Fruit fly (Drosophila melanogaster) whole organism, prepupa: ENCODE data around the gene CG15368.
A peak's percentile ranks its signal among the peaks of the same experiment; 100 is the strongest.

Experiments used
- Blimp-1 ChIP-seq: fragments of 200-800 bp; sonication (Bioruptor generic); optimal IDR thresholded peaks from 3 replicates; lab custom pipeline; 2017; ENCODE audit warnings: missing biosample characterization, missing genetic modification characterization, mild to moderate bottlenecking, moderate library complexity, missing genetic modification reagents
- CG10631 ChIP-seq: fragments of 200-800 bp; sonication (Bioruptor generic); optimal IDR thresholded peaks from 2 replicates; lab custom pipeline; 2016; ENCODE audit warnings: missing biosample characterization, missing genetic modification characterization
- CG10669 ChIP-seq: fragments of 200-800 bp; sonication (Bioruptor generic); optimal IDR thresholded peaks from 3 replicates; lab custom pipeline; 2018; ENCODE audit warnings: missing biosample characterization, mild to moderate bottlenecking, missing genetic modification characterization, moderate library complexity
- CG11294 ChIP-seq: fragments of 200-800 bp; sonication (Bioruptor generic); IDR thresholded peaks from 2 replicates; pipeline ENCODE4 v1.3.6; 2022; ENCODE audit warnings: missing biosample characterization, missing genetic modification characterization
- CG15336 ChIP-seq: fragments of 200-800 bp; sonication (Bioruptor generic); IDR thresholded peaks from 2 replicates; pipeline ENCODE4 v1.3.6; 2022; ENCODE audit warnings: missing biosample characterization, missing genetic modification characterization
- CG1621 ChIP-seq: fragments of 200-800 bp; sonication (Bioruptor generic); optimal IDR thresholded peaks from 3 replicates; lab custom pipeline; 2018; ENCODE audit warnings: missing biosample characterization, mild to moderate bottlenecking, missing genetic modification characterization
- CG16779 ChIP-seq: fragments of 200-800 bp; sonication (Bioruptor generic); optimal IDR thresholded peaks from 3 replicates; lab custom pipeline; 2017; ENCODE audit warnings: missing biosample characterization, mild to moderate bottlenecking, missing genetic modification characterization
- CG32006 ChIP-seq: fragments of 200-800 bp; sonication (Bioruptor generic); optimal IDR thresholded peaks from 3 replicates; lab custom pipeline; 2017; ENCODE audit warnings: missing biosample characterization, mild to moderate bottlenecking, missing genetic modification characterization
- CG34406 ChIP-seq: fragments of 200-800 bp; sonication (Bioruptor generic); optimal IDR thresholded peaks from 3 replicates; lab custom pipeline; 2016; ENCODE audit warnings: missing biosample characterization, missing genetic modification characterization
- CG3919 ChIP-seq: fragments of 200-800 bp; sonication (Bioruptor generic); optimal IDR thresholded peaks from 3 replicates; lab custom pipeline; 2016; ENCODE audit warnings: missing biosample characterization, missing genetic modification characterization
- CG4318 ChIP-seq: fragments of 200-800 bp; sonication (Bioruptor generic); optimal IDR thresholded peaks from 3 replicates; lab custom pipeline; 2017; ENCODE audit warnings: missing biosample characterization, mild to moderate bottlenecking, missing genetic modification characterization
- CG6163 ChIP-seq: fragments of 200-800 bp; sonication (Bioruptor generic); IDR thresholded peaks from 3 replicates; pipeline ENCODE4 v1.3.6; 2022; ENCODE audit warnings: missing biosample characterization, missing genetic modification characterization
- CG6276 ChIP-seq: fragments of 200-800 bp; sonication (Bioruptor generic); optimal IDR thresholded peaks from 2 replicates; lab custom pipeline; 2017; ENCODE audit warnings: missing biosample characterization, mild to moderate bottlenecking, missing genetic modification characterization
- CG6792 ChIP-seq: fragments of 200-800 bp; sonication (Bioruptor generic); optimal IDR thresholded peaks from 3 replicates; lab custom pipeline; 2016; ENCODE audit warnings: missing biosample characterization, missing genetic modification characterization
- CG6808 ChIP-seq: fragments of 200-800 bp; sonication (Bioruptor generic); optimal IDR thresholded peaks from 3 replicates; lab custom pipeline; 2017; ENCODE audit warnings: missing biosample characterization, missing genetic modification characterization, mild to moderate bottlenecking, moderate library complexity, missing genetic modification reagents
- CG8119 ChIP-seq: fragments of 200-800 bp; sonication (Bioruptor generic); IDR thresholded peaks from 3 replicates; pipeline ENCODE4 v1.3.6; 2022; ENCODE audit warnings: missing biosample characterization, missing genetic modification characterization
- CG8632 ChIP-seq: fragments of 200-800 bp; sonication (Bioruptor generic); optimal IDR thresholded peaks from 3 replicates; lab custom pipeline; 2016; ENCODE audit warnings: missing biosample characterization, missing genetic modification characterization
- CG9139 ChIP-seq: fragments of 200-800 bp; sonication (Bioruptor generic); optimal IDR thresholded peaks from 3 replicates; lab custom pipeline; 2017; ENCODE audit warnings: missing biosample characterization, mild to moderate bottlenecking, missing genetic modification characterization
- Eip78C ChIP-seq: fragments of 200-800 bp; sonication (Bioruptor generic); peaks from one replicate; lab custom pipeline; 2016; ENCODE audit warnings: missing biosample characterization, missing genetic modification characterization
- Ets96B ChIP-seq: fragments of 200-800 bp; optimal IDR thresholded peaks from 2 replicates; lab custom pipeline; 2019; ENCODE audit warnings: missing biosample characterization, mild to moderate bottlenecking, missing genetic modification characterization, moderate library complexity
- Gug ChIP-seq: fragments of 200-800 bp; sonication (Bioruptor generic); IDR thresholded peaks from 2 replicates; pipeline ENCODE4 v1.3.6; 2022; ENCODE audit warnings: missing biosample characterization, missing genetic modification characterization
- Hr39 ChIP-seq: fragments of 200-800 bp; sonication (Bioruptor generic); optimal IDR thresholded peaks from 2 replicates; lab custom pipeline; 2016; ENCODE audit warnings: missing biosample characterization, missing genetic modification characterization
- Lpt ChIP-seq: fragments of 200-800 bp; sonication (Bioruptor generic); optimal IDR thresholded peaks from 3 replicates; lab custom pipeline; 2016; ENCODE audit warnings: missing biosample characterization, missing genetic modification characterization
- Met ChIP-seq: fragments of 200-800 bp; sonication (Bioruptor generic); optimal IDR thresholded peaks from 3 replicates; lab custom pipeline; 2016; ENCODE audit warnings: missing biosample characterization, missing genetic modification characterization
- OdsH ChIP-seq: fragments of 200-800 bp; sonication (Bioruptor generic); optimal IDR thresholded peaks from 3 replicates; lab custom pipeline; 2016; ENCODE audit warnings: missing biosample characterization, missing genetic modification characterization
- Smox ChIP-seq: fragments of 200-800 bp; sonication (Bioruptor generic); optimal IDR thresholded peaks from 3 replicates; lab custom pipeline; 2016; ENCODE audit warnings: missing biosample characterization, missing genetic modification characterization
- Sox14 ChIP-seq: fragments of 200-800 bp; sonication (Bioruptor generic); optimal IDR thresholded peaks from 3 replicates; lab custom pipeline; 2016; ENCODE audit warnings: missing biosample characterization, missing genetic modification characterization
- achi ChIP-seq: fragments of 200-800 bp; sonication (Bioruptor generic); optimal IDR thresholded peaks from 3 replicates; lab custom pipeline; 2016; ENCODE audit warnings: missing biosample characterization, missing genetic modification characterization
- acj6 ChIP-seq: fragments of 200-800 bp; sonication (Bioruptor generic); optimal IDR thresholded peaks from 3 replicates; lab custom pipeline; 2016; ENCODE audit warnings: missing biosample characterization, missing genetic modification characterization
- dac ChIP-seq: fragments of 200-800 bp; sonication (Bioruptor generic); optimal IDR thresholded peaks from 2 replicates; lab custom pipeline; 2017; ENCODE audit warnings: missing biosample characterization, mild to moderate bottlenecking, missing genetic modification characterization
- dsx ChIP-seq: fragments of 200-800 bp; optimal IDR thresholded peaks from 3 replicates; lab custom pipeline; 2019; ENCODE audit warnings: missing biosample characterization, mild to moderate bottlenecking, missing genetic modification characterization, moderate library complexity; ENCODE audit not compliant: poor library complexity, severe bottlenecking
- eg ChIP-seq: fragments of 200-800 bp; sonication (Bioruptor generic); IDR thresholded peaks from 3 replicates; pipeline ENCODE4 v1.3.6; 2022; ENCODE audit warnings: missing biosample characterization, missing genetic modification characterization
- esn ChIP-seq: fragments of 200-800 bp; sonication (Bioruptor generic); optimal IDR thresholded peaks from 2 replicates; lab custom pipeline; 2016; ENCODE audit warnings: missing biosample characterization, mild to moderate bottlenecking, missing genetic modification characterization, moderate library complexity
- fd85E ChIP-seq: fragments of 200-800 bp; sonication (Bioruptor generic); optimal IDR thresholded peaks from 3 replicates; lab custom pipeline; 2016; ENCODE audit warnings: missing biosample characterization, missing genetic modification characterization
- spab ChIP-seq: fragments of 200-800 bp; sonication (Bioruptor generic); optimal IDR thresholded peaks from 2 replicates; lab custom pipeline; 2017; ENCODE audit warnings: missing biosample characterization, mild to moderate bottlenecking, missing genetic modification characterization, missing genetic modification reagents
- svp ChIP-seq: fragments of 200-800 bp; sonication (Bioruptor generic); peaks from one replicate; lab custom pipeline; 2016; ENCODE audit warnings: missing biosample characterization, missing genetic modification characterization
- topi ChIP-seq: fragments of 200-800 bp; sonication (Bioruptor generic); optimal IDR thresholded peaks from 3 replicates; lab custom pipeline; 2016; ENCODE audit warnings: missing biosample characterization, missing genetic modification characterization
- vri ChIP-seq: fragments of 200-800 bp; sonication (Bioruptor generic); optimal IDR thresholded peaks from 3 replicates; lab custom pipeline; 2016; ENCODE audit warnings: missing biosample characterization, mild to moderate bottlenecking, missing genetic modification characterization

Gene CG15368

dm6 chrX:9223182-9223581, 7.6 kb downstream of the CG15368 start, which contains the start of gene t (continued):
- no peak for TF ChIP-seq esn (GFP tag; lab: Kevin White, UChicago)
- no peak for TF ChIP-seq acj6 (GFP tag; lab: Kevin White, UChicago)
- no peak for TF ChIP-seq svp (GFP tag; lab: Kevin White, UChicago)
- TF ChIP-seq Ets96B (tag; lab: Kevin White, UChicago): no peak
- TF ChIP-seq Blimp-1: no peak
- TF ChIP-seq CG32006 (GFP tag; lab: Kevin White, UChicago): peak; percentile 42
- no peak for TF ChIP-seq Smox
- TF ChIP-seq CG6808 (GFP tag; lab: Kevin White, UChicago): no peak
- TF ChIP-seq CG8632 (GFP tag; lab: Kevin White, UChicago): no peak
- no peak for TF ChIP-seq Lpt (GFP tag; lab: Kevin White, UChicago)
- TF ChIP-seq CG16779 (tag; lab: Kevin White, UChicago): peak; percentile 16
- 0 out of 3 replicates have a peak, but pooled peaks have one; percentile 31 for TF ChIP-seq CG6163 (GFP tag; lab: Robert Waterston, UW)
- no peak for TF ChIP-seq spab
- no peak for TF ChIP-seq CG3919 (GFP tag; lab: Kevin White, UChicago)
- no peak for TF ChIP-seq CG9139
- no peak for TF ChIP-seq Gug
- no peak for TF ChIP-seq CG6792 (GFP tag; lab: Kevin White, UChicago)
- no peak for TF ChIP-seq Sox14 (GFP tag; lab: Kevin White, UChicago)
- no peak for TF ChIP-seq fd85E (GFP tag; lab: Kevin White, UChicago)
- TF ChIP-seq Eip78C (GFP tag; lab: Kevin White, UChicago): peak; percentile 67
- TF ChIP-seq CG34406 (GFP tag; lab: Kevin White, UChicago): no peak
- no peak for TF ChIP-seq CG10669
- no peak for TF ChIP-seq vri (GFP tag; lab: Kevin White, UChicago)
- TF ChIP-seq CG6276: peak; percentile 37
- no peak for TF ChIP-seq CG1621 (tag; lab: Kevin White, UChicago)

dm6 chrX:9224423-9224822, 8.8 kb downstream of the CG15368 start:
- TF ChIP-seq dac (GFP tag; lab: Kevin White, UChicago) (no peak), Hr39 (no peak), spab (no peak), CG8119 (no peak), CG10669 (no peak), dsx (GFP tag; lab: Kevin White, UChicago) (no peak), CG10631 (GFP tag; lab: Kevin White, UChicago) (no peak), CG3919 (GFP tag; lab: Kevin White, UChicago) (no peak), CG6163 (GFP tag; lab: Robert Waterston, UW) (no peak), CG4318 (GFP tag; lab: Kevin White, UChicago) (no peak), vri (GFP tag; lab: Kevin White, UChicago) (no peak), CG15336 (GFP tag; lab: Robert Waterston, UW) (no peak), CG16779 (tag; lab: Kevin White, UChicago) (no peak), CG6808 (GFP tag; lab: Kevin White, UChicago) (no peak), OdsH (GFP tag; lab: Kevin White, UChicago) (no peak)

- TF ChIP-seq CG32006 (GFP tag; lab: Kevin White, UChicago) (no peak), Met (GFP tag; lab: Kevin White, UChicago) (no peak), CG8119 (no peak), vri (GFP tag; lab: Kevin White, UChicago) (no peak), achi (GFP tag; lab: Kevin White, UChicago) (no peak), CG8632 (GFP tag; lab: Kevin White, UChicago) (no peak), eg (GFP tag; lab: Robert Waterston, UW) (no peak)
Measured at dm6 chrX:9225137-9225536, 9.6 kb downstream of the CG15368 start, which contains the start of gene CG15370. Gene CG15370, plus strand, starts transcription at chrX:9225437.

- TF ChIP-seq Smox (no peak), CG9139 (no peak), Eip78C (GFP tag; lab: Kevin White, UChicago) (no peak), CG11294 (GFP tag; lab: Robert Waterston, UW) (no peak), OdsH (GFP tag; lab: Kevin White, UChicago) (no peak), CG34406 (GFP tag; lab: Kevin White, UChicago) (no peak), Gug (no peak), topi (GFP tag; lab: Kevin White, UChicago) (no peak)
Measured at dm6 chrX:9226837-9227236, 11.3 kb downstream of the CG15368 start, which contains the start of gene Gr8a. Gene Gr8a, plus strand, starts transcription at chrX:9227137.
